Worm (Caenorhabditis elegans): Measurements from ENCODE around the gene srj-32.

srj-32 gene

DNA sequence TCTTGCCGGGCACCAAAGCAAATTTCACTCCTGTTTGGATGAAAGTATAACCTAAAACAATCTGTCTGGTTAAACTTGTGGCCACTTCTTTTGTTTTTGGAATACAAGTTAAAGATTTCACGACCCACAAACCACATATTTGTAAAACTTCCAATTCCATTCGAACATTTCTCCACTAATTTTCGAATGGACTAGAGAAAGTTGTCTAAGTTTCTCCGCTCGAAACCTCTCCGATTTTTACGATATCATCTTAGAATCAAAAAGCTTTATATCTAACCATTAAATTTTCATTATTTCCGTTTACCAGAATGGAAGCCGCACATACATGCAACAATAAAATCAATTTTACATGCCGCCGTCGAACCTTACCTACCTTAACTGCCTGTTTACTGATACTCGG is 1.3 kb upstream of the srj-32 start, which contains the start of gene F07G11.3:
TSS of gene F07G11.3 (plus strand) at position 301 of the 400 bp plus-strand sequence.
- no peak for TF ChIP-seq elt-1 (tag; optimal IDR thresholded peaks at IDR 0.05)
- no peak for TF ChIP-seq fos-1 (tag; optimal IDR thresholded peaks at IDR 0.05)
- no peak for TF ChIP-seq lin-11 (tag; optimal IDR thresholded peaks at IDR 0.05)
- no peak for TF ChIP-seq peb-1 (tag; optimal IDR thresholded peaks at IDR 0.05)
- TF ChIP-seq Y55F3AM.14 (GFP tag; optimal IDR thresholded peaks at IDR 0.05), result no peak
- no peak for TF ChIP-seq mdl-1 (tag; optimal IDR thresholded peaks at IDR 0.05)
- no peak for TF ChIP-seq crh-2 (tag; optimal IDR thresholded peaks at IDR 0.05)
- no peak for TF ChIP-seq skn-1 (tag; optimal IDR thresholded peaks at IDR 0.05)
- TF ChIP-seq ceh-82 (tag; optimal IDR thresholded peaks at IDR 0.05), result no peak
- TF ChIP-seq nhr-6 (tag; optimal IDR thresholded peaks at IDR 0.05), result no peak
- TF ChIP-seq F13H6.1 (tag; optimal IDR thresholded peaks at IDR 0.05), result no peak
- TF ChIP-seq lin-13 (GFP tag; optimal IDR thresholded peaks at IDR 0.05), result no peak
- TF ChIP-seq R02D3.7 (tag; optimal IDR thresholded peaks at IDR 0.05), result no peak
- no peak for TF ChIP-seq ztf-11 (tag; optimal IDR thresholded peaks at IDR 0.05)

DNA sequence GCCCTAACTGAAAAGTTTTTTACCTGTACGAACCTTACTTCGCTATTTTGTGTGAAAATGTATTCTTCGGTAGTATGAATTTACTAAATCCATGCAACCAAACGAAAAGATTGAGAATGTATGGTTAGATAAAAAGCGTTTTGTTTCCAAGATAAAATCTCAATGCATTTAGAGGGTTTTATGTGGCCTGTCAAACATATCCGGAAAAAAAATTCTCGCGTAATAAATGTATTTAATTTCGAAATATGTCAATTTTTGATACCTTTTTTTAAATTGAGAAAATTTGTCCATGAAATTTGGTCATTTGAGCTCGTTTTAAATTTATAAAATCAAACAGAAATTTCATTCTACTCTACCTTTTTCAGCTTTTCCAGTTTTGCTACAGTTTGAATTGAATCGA is 1.9 kb downstream of the srj-32 start, which contains the start of gene F07G11.4:
TSS of gene F07G11.4 (minus strand) at position 101 of the 400 bp plus-strand sequence.
- TF ChIP-seq nhr-23 (tag; optimal IDR thresholded peaks at IDR 0.05) (no peak), unc-62 (GFP tag; optimal IDR thresholded peaks at IDR 0.05) (no peak), Y55F3AM.14 (GFP tag; optimal IDR thresholded peaks at IDR 0.05) (no peak), C34F6.9 (tag; optimal IDR thresholded peaks at IDR 0.05) (no peak), blmp-1 (tag; optimal IDR thresholded peaks at IDR 0.05; ENCODE audit: insufficient read depth) (no peak), nhr-12 (tag; optimal IDR thresholded peaks at IDR 0.05) (no peak), sma-9 (GFP tag; optimal IDR thresholded peaks at IDR 0.05) (no peak), sma-9 (tag; optimal IDR thresholded peaks at IDR 0.05) (no peak), crh-2 (tag; optimal IDR thresholded peaks at IDR 0.05) (no peak), fos-1 (tag; optimal IDR thresholded peaks at IDR 0.05) (no peak)

DNA sequence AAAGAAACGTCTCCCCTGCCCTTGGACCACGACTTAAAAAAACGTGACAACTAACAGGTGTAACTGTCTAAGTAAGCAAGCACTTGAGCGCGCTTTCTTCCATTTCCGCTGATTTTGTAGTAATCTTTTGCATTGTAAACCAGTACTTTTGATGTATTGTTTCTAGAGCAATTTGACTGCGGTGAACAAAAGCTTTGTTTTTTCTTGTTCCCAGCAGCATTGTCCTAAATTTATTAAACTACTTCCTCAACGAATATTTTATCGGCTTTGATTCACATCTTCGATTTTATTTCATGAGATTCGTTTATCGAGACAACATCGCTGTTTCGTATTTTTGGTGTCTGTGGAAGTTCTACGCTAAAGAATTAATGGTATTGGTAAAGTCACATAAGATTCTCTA is 8.5 kb downstream of the srj-32 start, which contains the start of gene C13A2.1:
TSS of gene C13A2.1 (plus strand) at position 301 of the 400 bp plus-strand sequence.
- no peak for TF ChIP-seq ztf-4 (tag; optimal IDR thresholded peaks at IDR 0.05)
- peak; percentile 6 for TF ChIP-seq elt-1 (tag; optimal IDR thresholded peaks at IDR 0.05)

DNA sequence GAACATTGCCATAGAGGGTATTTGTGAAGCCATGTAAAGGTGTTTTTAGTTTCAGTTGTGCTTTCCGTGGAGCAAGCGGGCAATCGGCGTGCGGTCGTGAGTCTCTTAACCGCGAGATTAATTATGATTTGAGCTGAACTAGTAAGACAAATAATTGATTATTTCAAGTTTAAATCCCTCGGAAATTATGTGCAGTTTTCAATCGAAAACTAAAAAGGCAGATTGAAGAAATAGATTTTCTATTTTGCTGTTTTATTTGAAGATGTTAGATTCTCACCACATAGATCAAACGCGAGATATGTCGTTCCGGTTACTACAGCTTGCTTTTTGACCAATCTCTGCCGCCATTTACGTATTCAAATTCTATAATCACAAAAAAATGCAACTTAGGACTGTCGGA is 15.1 kb downstream of the srj-32 start, which contains the start of gene C13A2.3:
TSS of gene C13A2.3 (plus strand) at position 301 of the 400 bp plus-strand sequence.
- TF ChIP-seq elt-1 (tag; optimal IDR thresholded peaks at IDR 0.05) (no peak), egl-27 (tag; optimal IDR thresholded peaks at IDR 0.05) (no peak), unc-62 (GFP tag; optimal IDR thresholded peaks at IDR 0.05) (no peak), ama-1 (optimal IDR thresholded peaks at IDR 0.05) (no peak), lsy-2 (tag; optimal IDR thresholded peaks at IDR 0.05) (no peak), nhr-11 (tag; optimal IDR thresholded peaks at IDR 0.05) (no peak), aly-2 (tag; optimal IDR thresholded peaks at IDR 0.05) (no peak), nhr-25 (tag; optimal IDR thresholded peaks at IDR 0.05) (no peak), ceh-16 (tag; optimal IDR thresholded peaks at IDR 0.05) (no peak), unc-55 (GFP tag; optimal IDR thresholded peaks at IDR 0.05) (no peak)

DNA sequence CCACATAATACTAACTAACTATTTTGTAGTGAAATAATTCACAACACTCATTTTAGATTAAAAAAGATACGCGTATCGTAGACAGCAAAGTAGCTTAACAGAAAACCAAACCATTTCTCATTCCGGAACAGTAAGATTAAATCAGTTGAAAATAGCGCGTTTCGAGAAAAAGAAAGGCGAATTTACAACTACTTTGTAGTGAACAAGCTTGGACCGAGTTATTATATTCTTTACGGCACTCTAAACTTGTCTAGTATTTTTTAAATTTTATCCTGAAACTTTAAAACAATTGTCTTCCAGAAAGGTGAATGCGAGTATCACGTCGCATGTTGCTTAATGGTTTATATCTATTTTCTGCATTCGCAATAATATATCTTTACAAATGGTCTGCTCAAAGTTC is 18.1 kb downstream of the srj-32 start, which contains the start of gene C13A2.4:
TSS of gene C13A2.4 (plus strand) at position 301 of the 400 bp plus-strand sequence.
- TF ChIP-seq C34F6.9 (tag; optimal IDR thresholded peaks at IDR 0.05) (no peak), nhr-10 (tag; optimal IDR thresholded peaks at IDR 0.05) (no peak), mab-5 (tag; optimal IDR thresholded peaks at IDR 0.05) (no peak), fos-1 (tag; optimal IDR thresholded peaks at IDR 0.05) (no peak), Y55F3AM.14 (GFP tag; optimal IDR thresholded peaks at IDR 0.05) (no peak), ceh-82 (tag; optimal IDR thresholded peaks at IDR 0.05) (no peak), peb-1 (tag; optimal IDR thresholded peaks at IDR 0.05) (no peak), R02D3.7 (tag; optimal IDR thresholded peaks at IDR 0.05) (no peak), gmeb-1 (tag; optimal IDR thresholded peaks at IDR 0.05) (no peak), sma-3 (GFP tag; optimal IDR thresholded peaks at IDR 0.05) (no peak), alr-1 (tag; optimal IDR thresholded peaks at IDR 0.05) (no peak), crh-2 (tag; optimal IDR thresholded peaks at IDR 0.05) (no peak), ZK546.5 (tag; optimal IDR thresholded peaks at IDR 0.05) (no peak), ztf-1 (GFP tag; conservative IDR thresholded peaks at IDR 0.05) (no peak), lin-39 (tag; optimal IDR thresholded peaks at IDR 0.05) (no peak), nhr-6 (tag; optimal IDR thresholded peaks at IDR 0.05) (no peak), nhr-12 (tag; optimal IDR thresholded peaks at IDR 0.05) (no peak), nhr-21 (tag; optimal IDR thresholded peaks at IDR 0.05) (no peak), unc-62 (GFP tag; optimal IDR thresholded peaks at IDR 0.05) (no peak), ama-1 (optimal IDR thresholded peaks at IDR 0.05) (no peak)

Measured in whole organism, L2 larva.